Worm (Caenorhabditis elegans) whole organism, young adult: ENCODE data around the gene H29C22.1.

Experiments
- ceh-40 ChIP-seq: fragments of 200-800 bp; sonication (Bioruptor generic); IDR thresholded peaks from 2 replicates; pipeline ENCODE4 v1.3.6; 2022; ENCODE audit warnings: missing genetic modification characterization, missing compliant biosample characterization
- nfya-2 ChIP-seq: fragments of 200-800 bp; sonication (Bioruptor generic); IDR thresholded peaks from 2 replicates; pipeline ENCODE4 v1.3.6; 2022; ENCODE audit warnings: missing genetic modification reagents, missing genetic modification characterization, missing compliant biosample characterization

ce11 chrX:9311225-9311624, at the start of gene H29C22.1:
- no peak for TF ChIP-seq ceh-40 (GFP tag; lab: Robert Waterston, UW)
- TF ChIP-seq nfya-2 = no peak
